Worm (Caenorhabditis elegans): Measurements from ENCODE around the gene F14F9.5.

- TF ChIP-seq elt-1 (tag; optimal IDR thresholded peaks at IDR 0.05) (no peak), nhr-77 (tag; optimal IDR thresholded peaks at IDR 0.05) (no peak), lin-39 (tag; optimal IDR thresholded peaks at IDR 0.05) (no peak)
These were observed 13.2 kb upstream of the F14F9.5 start, which contains the start of gene C04F5.8 for ce11 chrV:5113654-5114053.
